Fruit fly (Drosophila melanogaster) whole organism, pupa: ENCODE data around the gene ppk30.

ENCODE experiments used
- CG12605 ChIP-seq: fragments of 200-800 bp; sonication (Bioruptor generic); IDR thresholded peaks from 2 replicates; pipeline ENCODE4 v1.3.6; 2022; ENCODE audit warnings: missing biosample characterization, missing genetic modification characterization
- CG14655 ChIP-seq: fragments of 200-800 bp; sonication (Bioruptor generic); optimal IDR thresholded peaks from 3 replicates; lab custom pipeline; 2017; ENCODE audit warnings: mild to moderate bottlenecking, missing biosample characterization, missing genetic modification reagents, missing genetic modification characterization
- CG15710 ChIP-seq: fragments of 200-800 bp; sonication (Bioruptor generic); optimal IDR thresholded peaks from 2 replicates; lab custom pipeline; 2018; ENCODE audit warnings: missing biosample characterization, mild to moderate bottlenecking, missing genetic modification characterization, moderate library complexity
- CG17806 ChIP-seq: fragments of 200-800 bp; sonication (Bioruptor generic); optimal IDR thresholded peaks from 2 replicates; lab custom pipeline; 2018; ENCODE audit warnings: missing biosample characterization, mild to moderate bottlenecking, missing genetic modification characterization, moderate library complexity
- CG32121 ChIP-seq: fragments of 200-800 bp; sonication (Bioruptor generic); IDR thresholded peaks from 2 replicates; pipeline ENCODE4 v1.3.6; 2022; ENCODE audit warnings: missing biosample characterization, missing genetic modification characterization
- CG34367 ChIP-seq: fragments of 200-800 bp; sonication (Bioruptor generic); optimal IDR thresholded peaks from 2 replicates; lab custom pipeline; 2018; ENCODE audit warnings: missing biosample characterization, mild to moderate bottlenecking, missing genetic modification characterization
- CG4496 ChIP-seq: fragments of 200-800 bp; sonication (Bioruptor generic); IDR thresholded peaks from 3 replicates; pipeline ENCODE4 v1.3.6; 2022; ENCODE audit warnings: missing biosample characterization, missing genetic modification characterization
- CG8301 ChIP-seq: fragments of 200-800 bp; sonication (Bioruptor generic); optimal IDR thresholded peaks from 2 replicates; lab custom pipeline; 2018; ENCODE audit warnings: missing biosample characterization, mild to moderate bottlenecking, missing genetic modification characterization
- CG9948 ChIP-seq: fragments of 200-800 bp; sonication (Bioruptor generic); optimal IDR thresholded peaks from 2 replicates; lab custom pipeline; 2018; ENCODE audit warnings: missing biosample characterization, mild to moderate bottlenecking, missing genetic modification characterization, moderate library complexity
- D1 ChIP-seq: fragments of 200-800 bp; sonication (Bioruptor generic); optimal IDR thresholded peaks from 2 replicates; lab custom pipeline; 2018; ENCODE audit warnings: missing biosample characterization, mild to moderate bottlenecking, missing genetic modification characterization, moderate library complexity
- EcR ChIP-seq: fragments of 200-800 bp; sonication (Bioruptor generic); optimal IDR thresholded peaks from 3 replicates; lab custom pipeline; 2019; ENCODE audit warnings: missing biosample characterization, missing genetic modification characterization, mild to moderate bottlenecking, moderate library complexity, missing genetic modification reagents
- gl ChIP-seq: fragments of 200-800 bp; sonication (Bioruptor generic); optimal IDR thresholded peaks from 2 replicates; lab custom pipeline; 2018; ENCODE audit warnings: missing biosample characterization, mild to moderate bottlenecking, missing genetic modification characterization

dm6 chr3R:29707258-29707657, 38.3 kb downstream of the ppk30 start:
- TF ChIP-seq CG34367 (no peak), gl (tag; lab: Kevin White, UChicago) (no peak), CG17806 (no peak), CG4496 (GFP tag; lab: Robert Waterston, UW) (no peak), CG8301 (tag; lab: Kevin White, UChicago) (no peak), CG15710 (tag; lab: Kevin White, UChicago) (no peak), CG14655 (GFP tag; lab: Kevin White, UChicago) (no peak), CG12605 (GFP tag; lab: Robert Waterston, UW) (no peak), EcR (GFP tag; lab: Kevin White, UChicago) (no peak), CG9948 (tag; lab: Kevin White, UChicago) (no peak), D1 (tag; lab: Kevin White, UChicago) (no peak), CG32121 (GFP tag; lab: Robert Waterston, UW) (no peak)
